Fruit fly (Drosophila melanogaster) whole organism, embryonic: ENCODE results near the gene NELF-B.

Experiments used
- Ada2b ChIP-seq: fragments of 200-800 bp; sonication (Bioruptor generic); IDR thresholded peaks from 2 replicates; pipeline ENCODE4 v1.3.6; 2022; ENCODE audit warnings: missing biosample characterization, missing genetic modification characterization
- Awh ChIP-seq: fragments of 200-800 bp; sonication (Bioruptor generic); IDR thresholded peaks from 2 replicates; pipeline ENCODE4, ENCODE4 v1.3.6; 2022; ENCODE audit warnings: missing biosample characterization, missing genetic modification characterization
- CG10267 ChIP-seq: fragments of 200-800 bp; sonication (Bioruptor generic); optimal IDR thresholded peaks from 2 replicates; lab custom pipeline; 2018; ENCODE audit warnings: missing biosample characterization, mild to moderate bottlenecking, missing genetic modification characterization, moderate library complexity
- CG11456 ChIP-seq: fragments of 200-800 bp; sonication (Bioruptor generic); IDR thresholded peaks from 3 replicates; pipeline ENCODE4 v1.3.6; 2022; ENCODE audit warnings: missing biosample characterization, missing genetic modification characterization
- CG11504 ChIP-seq: fragments of 200-800 bp; sonication (Bioruptor generic); optimal IDR thresholded peaks from 3 replicates; lab custom pipeline; 2019; ENCODE audit warnings: missing biosample characterization, mild to moderate bottlenecking, missing genetic modification characterization, moderate library complexity
- CG11723 ChIP-seq: fragments of 200-800 bp; sonication (Bioruptor generic); optimal IDR thresholded peaks from 2 replicates; lab custom pipeline; 2017; ENCODE audit warnings: missing biosample characterization, mild to moderate bottlenecking, missing genetic modification characterization
- CG12104 ChIP-seq: fragments of 200-800 bp; sonication (Bioruptor generic); optimal IDR thresholded peaks from 3 replicates; lab custom pipeline; 2016; ENCODE audit warnings: missing biosample characterization, missing genetic modification characterization
- CG13624 ChIP-seq: fragments of 200-800 bp; sonication (Bioruptor generic); optimal IDR thresholded peaks from 2 replicates; lab custom pipeline; 2016; ENCODE audit warnings: missing biosample characterization, missing genetic modification characterization
- CG1529 ChIP-seq: fragments of 200-800 bp; sonication (Bioruptor generic); optimal IDR thresholded peaks from 3 replicates; lab custom pipeline; 2018; ENCODE audit warnings: missing biosample characterization, missing genetic modification characterization
- CG17912 ChIP-seq: fragments of 200-800 bp; sonication (Bioruptor generic); optimal IDR thresholded peaks from 2 replicates; lab custom pipeline; 2018; ENCODE audit warnings: missing biosample characterization, mild to moderate bottlenecking, missing genetic modification characterization
- CG1792 ChIP-seq: fragments of 200-800 bp; sonication (Bioruptor generic); optimal IDR thresholded peaks from 2 replicates; lab custom pipeline; 2016; ENCODE audit warnings: missing biosample characterization, missing genetic modification characterization
- CG1832 ChIP-seq: fragments of 200-800 bp; sonication (Bioruptor generic); optimal IDR thresholded peaks from 2 replicates; lab custom pipeline; 2017; ENCODE audit warnings: missing biosample characterization, mild to moderate bottlenecking, missing genetic modification characterization, inconsistent platforms
- CG18599 ChIP-seq: fragments of 200-800 bp; sonication (Bioruptor generic); optimal IDR thresholded peaks from 3 replicates; lab custom pipeline; 2017; ENCODE audit warnings: missing biosample characterization, missing genetic modification characterization, mild to moderate bottlenecking, moderate library complexity, missing genetic modification reagents
- CG34376 ChIP-seq: fragments of 200-800 bp; sonication (Bioruptor generic); optimal IDR thresholded peaks from 2 replicates; lab custom pipeline; 2018; ENCODE audit warnings: missing biosample characterization, mild to moderate bottlenecking, missing genetic modification characterization
- CG3847 ChIP-seq: fragments of 200-800 bp; sonication (Bioruptor generic); IDR thresholded peaks from 2 replicates; pipeline ENCODE4 v1.3.6; 2022; ENCODE audit warnings: missing biosample characterization, missing genetic modification characterization
- CG7271 ChIP-seq: fragments of 200-800 bp; sonication (Bioruptor generic); optimal IDR thresholded peaks from 2 replicates; lab custom pipeline; 2018; ENCODE audit warnings: missing biosample characterization, mild to moderate bottlenecking, missing genetic modification characterization, moderate library complexity
- CG7357 ChIP-seq: fragments of 200-800 bp; sonication (Bioruptor generic); IDR thresholded peaks from 3 replicates; pipeline ENCODE4 v1.3.6; 2022; ENCODE audit warnings: missing biosample characterization, missing genetic modification characterization
- CG7839 ChIP-seq: fragments of 200-800 bp; sonication (Bioruptor generic); optimal IDR thresholded peaks from 3 replicates; lab custom pipeline; 2018; ENCODE audit warnings: missing biosample characterization, mild to moderate bottlenecking, missing genetic modification characterization, moderate library complexity
- CG8089 ChIP-seq: fragments of 200-800 bp; sonication (Bioruptor generic); optimal IDR thresholded peaks from 3 replicates; lab custom pipeline; 2016; ENCODE audit warnings: missing biosample characterization, missing genetic modification characterization
- CG8924 ChIP-seq: fragments of 200-800 bp; optimal IDR thresholded peaks from 3 replicates; lab custom pipeline; 2019; ENCODE audit warnings: missing biosample characterization, mild to moderate bottlenecking, missing genetic modification characterization, moderate library complexity
- CG8944 ChIP-seq: fragments of 200-800 bp; sonication (Bioruptor generic); optimal IDR thresholded peaks from 3 replicates; lab custom pipeline; 2016; ENCODE audit warnings: missing biosample characterization, missing genetic modification characterization
- CG9609 ChIP-seq: fragments of 200-800 bp; sonication (Bioruptor generic); optimal IDR thresholded peaks from 3 replicates; lab custom pipeline; 2016; ENCODE audit warnings: missing biosample characterization, missing genetic modification characterization
- CG9817 ChIP-seq: fragments of 200-800 bp; sonication (Bioruptor generic); optimal IDR thresholded peaks from 2 replicates; lab custom pipeline; 2018; ENCODE audit warnings: missing biosample characterization, mild to moderate bottlenecking, missing genetic modification characterization, moderate library complexity
- CrebB ChIP-seq: fragments of 200-800 bp; sonication (Bioruptor generic); optimal IDR thresholded peaks from 3 replicates; lab custom pipeline; 2018; ENCODE audit warnings: missing biosample characterization, mild to moderate bottlenecking, missing genetic modification characterization
- Dfd ChIP-seq, 2 experiments: fragments of >200 bp; optimal IDR thresholded peaks; 2 replicates each; lab custom pipeline; 2017; ENCODE audit warnings: missing biosample characterization in 2 of 2, missing genetic modification characterization in 2 of 2
- E2f1 ChIP-seq: fragments of 200-800 bp; sonication (Bioruptor generic); IDR thresholded peaks from 2 replicates; pipeline ENCODE4 v1.3.6; 2022; ENCODE audit warnings: missing biosample characterization, missing genetic modification characterization
- HLH4C ChIP-seq: fragments of 200-800 bp; sonication (Bioruptor generic); IDR thresholded peaks from 3 replicates; pipeline ENCODE4 v1.3.6; 2022; ENCODE audit warnings: missing biosample characterization, missing genetic modification characterization; ENCODE audit not compliant: partially characterized antibody
- Lim3 ChIP-seq: fragments of 200-800 bp; sonication (Bioruptor generic); IDR thresholded peaks from 2 replicates; pipeline ENCODE4 v1.3.6; 2022; ENCODE audit warnings: missing biosample characterization, missing genetic modification characterization
- Myb ChIP-seq: fragments of 200-800 bp; sonication (Bioruptor generic); optimal IDR thresholded peaks from 2 replicates; lab custom pipeline; 2016; ENCODE audit warnings: missing biosample characterization, missing genetic modification characterization
- PHDP ChIP-seq: fragments of 200-800 bp; sonication (Bioruptor generic); optimal IDR thresholded peaks from 3 replicates; lab custom pipeline; 2018; ENCODE audit warnings: missing biosample characterization, mild to moderate bottlenecking, missing genetic modification characterization, moderate library complexity
- cas ChIP-seq: fragments of 200-800 bp; sonication (Bioruptor generic); IDR thresholded peaks from 2 replicates; pipeline ENCODE4 v1.3.6; 2022; ENCODE audit warnings: missing biosample characterization, missing genetic modification characterization
- chinmo ChIP-seq: fragments of 200-800 bp; sonication (Bioruptor generic); IDR thresholded peaks from 4 replicates; pipeline ENCODE4 v1.3.6; 2022; ENCODE audit warnings: missing biosample characterization, missing genetic modification characterization; ENCODE audit not compliant: partially characterized antibody
- ci ChIP-seq: fragments of 200-800 bp; sonication (Bioruptor generic); IDR thresholded peaks from 3 replicates; pipeline ENCODE4 v1.3.6; 2022; ENCODE audit warnings: missing biosample characterization, missing genetic modification characterization
- cwo ChIP-seq: fragments of 200-800 bp; sonication (Bioruptor generic); optimal IDR thresholded peaks from 3 replicates; lab custom pipeline; 2017; ENCODE audit warnings: missing biosample characterization, missing genetic modification characterization, mild to moderate bottlenecking, moderate library complexity, missing genetic modification reagents
- da ChIP-seq: fragments of 200-800 bp; sonication (Bioruptor generic); optimal IDR thresholded peaks from 2 replicates; lab custom pipeline; 2016; ENCODE audit warnings: missing biosample characterization, missing genetic modification characterization
- dimm ChIP-seq: fragments of 200-800 bp; sonication (Bioruptor generic); IDR thresholded peaks from 2 replicates; pipeline ENCODE4 v1.3.6; 2022; ENCODE audit warnings: missing biosample characterization, missing genetic modification characterization
- en ChIP-seq: fragments of 200-800 bp; sonication (Bioruptor generic); optimal IDR thresholded peaks from 2 replicates; lab custom pipeline; 2016; ENCODE audit warnings: missing biosample characterization, missing genetic modification characterization
- ewg ChIP-seq: fragments of 200-800 bp; sonication (Bioruptor generic); optimal IDR thresholded peaks from 3 replicates; lab custom pipeline; 2017; ENCODE audit warnings: mild to moderate bottlenecking, missing biosample characterization, missing genetic modification reagents, missing genetic modification characterization
- ham ChIP-seq: fragments of 200-800 bp; sonication (Bioruptor generic); IDR thresholded peaks from 2 replicates; pipeline ENCODE4 v1.3.6; 2022; ENCODE audit warnings: missing biosample characterization, missing genetic modification characterization
- lmd ChIP-seq: fragments of 200-800 bp; sonication (Bioruptor generic); IDR thresholded peaks from 2 replicates; pipeline ENCODE4 v1.3.6; 2022; ENCODE audit warnings: missing biosample characterization, missing genetic modification characterization
- oc ChIP-seq: fragments of 200-800 bp; sonication (Bioruptor generic); optimal IDR thresholded peaks from 2 replicates; lab custom pipeline; 2018; ENCODE audit warnings: missing biosample characterization, mild to moderate bottlenecking, missing genetic modification characterization, moderate library complexity
- row ChIP-seq: fragments of 200-800 bp; sonication (Bioruptor generic); IDR thresholded peaks from 3 replicates; pipeline ENCODE4 v1.3.6; 2022; ENCODE audit warnings: missing biosample characterization, missing genetic modification characterization
- sna ChIP-seq: fragments of 200-800 bp; sonication (Bioruptor generic); IDR thresholded peaks from 2 replicates; pipeline ENCODE4 v1.3.6; 2022; ENCODE audit warnings: missing biosample characterization, missing genetic modification characterization; ENCODE audit not compliant: partially characterized antibody
- sob ChIP-seq: fragments of 200-800 bp; sonication (Bioruptor generic); IDR thresholded peaks from 2 replicates; pipeline ENCODE4 v1.3.6; 2022; ENCODE audit warnings: missing biosample characterization, missing genetic modification characterization
- stc ChIP-seq: fragments of 200-800 bp; sonication (Bioruptor generic); IDR thresholded peaks from 2 replicates; pipeline ENCODE4 v1.3.6; 2022; ENCODE audit warnings: missing biosample characterization, missing genetic modification characterization
- stwl ChIP-seq: fragments of 200-800 bp; sonication (Bioruptor generic); optimal IDR thresholded peaks from 3 replicates; lab custom pipeline; 2018; ENCODE audit warnings: missing biosample characterization, mild to moderate bottlenecking, missing genetic modification characterization, moderate library complexity
- vvl ChIP-seq: fragments of 200-800 bp; sonication (Bioruptor generic); IDR thresholded peaks from 2 replicates; pipeline ENCODE4 v1.3.6; 2022; ENCODE audit warnings: missing biosample characterization, missing genetic modification characterization
- zfh2 ChIP-seq: fragments of 200-800 bp; sonication (Bioruptor generic); optimal IDR thresholded peaks from 2 replicates; lab custom pipeline; 2016; ENCODE audit warnings: missing biosample characterization, missing genetic modification characterization

NELF-B gene

DNA sequence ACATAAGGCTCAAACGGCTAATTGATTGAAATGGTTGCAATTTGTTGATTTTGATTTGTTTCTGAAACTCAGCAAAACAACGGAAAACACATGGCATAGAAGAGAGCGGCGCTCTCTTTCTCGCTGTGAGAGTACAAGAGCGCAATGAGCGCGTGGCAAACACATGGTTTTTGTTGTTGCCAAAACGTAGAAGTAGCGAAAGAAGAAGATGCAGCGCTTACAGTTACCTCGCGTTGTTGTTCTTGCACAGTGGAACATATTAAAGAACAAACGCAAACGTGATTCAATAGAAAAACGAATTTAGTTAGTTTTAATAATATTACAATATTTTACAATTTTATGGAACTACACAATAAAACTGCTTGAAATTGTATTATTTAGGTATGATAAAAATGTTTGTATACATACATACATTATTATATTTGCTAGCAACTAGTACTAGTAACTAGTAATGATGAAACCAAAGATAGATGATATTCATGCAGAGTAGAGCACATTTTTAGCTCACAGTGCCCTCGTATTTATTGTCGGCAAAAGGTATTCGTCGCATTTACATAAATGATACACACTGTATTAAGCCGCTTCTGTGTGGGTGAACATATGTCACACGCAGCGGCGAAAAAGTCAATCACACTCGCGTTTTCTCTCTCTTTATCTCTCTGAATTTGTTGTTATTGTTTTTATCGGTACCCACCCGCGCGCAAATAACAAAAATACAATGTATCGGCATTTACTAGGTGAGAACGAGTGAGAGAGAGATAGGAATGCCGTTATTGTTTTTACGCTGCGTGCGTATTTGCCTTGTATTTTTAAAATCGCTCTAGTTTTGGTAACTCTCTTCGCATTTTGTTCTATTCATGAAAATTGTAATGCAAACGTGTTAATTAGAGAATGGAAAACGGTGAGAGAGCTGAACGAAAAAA, 22.7 kb downstream of the NELF-B start (continued):
- TF ChIP-seq stwl (tag; lab: Kevin White, UChicago) (peak; percentile 36), CG8944 (GFP tag; lab: Kevin White, UChicago) (peak; percentile 71), Ada2b (GFP tag; lab: Robert Waterston, UW) (peak; percentile 82), ham (GFP tag; lab: Robert Waterston, UW) (peak; percentile 66; the same call in 1 of the 2 replicates), CG9817 (tag; lab: Kevin White, UChicago) (peak; percentile 88), CG11504 (peak; percentile 95), CG11456 (GFP tag; lab: Robert Waterston, UW) (peak; percentile 71; the same call in 2 of the 3 replicates), cwo (peak; percentile 94), CG7271 (tag; lab: Kevin White, UChicago) (peak; percentile 49), CG13624 (peak; percentile 75), Awh (GFP tag; lab: Robert Waterston, UW) (peak; percentile 83), PHDP (tag; lab: Kevin White, UChicago) (peak; percentile 95), en (GFP tag; lab: Kevin White, UChicago) (no peak), CG7839 (tag; lab: Kevin White, UChicago) (peak; percentile 97), CG8924 (tag; lab: Kevin White, UChicago) (peak; percentile 97), CG12104 (GFP tag; lab: Kevin White, UChicago) (peak; percentile 93), ewg (GFP tag; lab: Kevin White, UChicago) (peak; percentile 89), ci (GFP tag; lab: Robert Waterston, UW) (peak; percentile 74), vvl (peak; percentile 88), Lim3 (0 out of 2 replicates have a peak, but pooled peaks have one; percentile 51), CG1529 (peak; percentile 88), CG17912 (GFP tag; lab: Kevin White, UChicago) (peak; percentile 8), CG11723 (GFP tag; lab: Kevin White, UChicago) (peak; percentile 90), CG1832 (GFP tag; lab: Kevin White, UChicago) (no peak), HLH4C (GFP tag; lab: Robert Waterston, UW) (no peak), E2f1 (GFP tag; lab: Robert Waterston, UW) (peak; percentile 85), CG3847 (GFP tag; lab: Robert Waterston, UW) (peak; percentile 87), sna (GFP tag; lab: Robert Waterston, UW) (no peak), CG8089 (GFP tag; lab: Kevin White, UChicago) (peak; percentile 69), sob (peak; percentile 85), CG18599 (GFP tag; lab: Kevin White, UChicago) (peak; percentile 97), chinmo (GFP tag; lab: Robert Waterston, UW) (peak; percentile 69; the same call in 2 of the 4 replicates), da (GFP tag; lab: Kevin White, UChicago) (peak; percentile 36), CG1792 (GFP tag; lab: Kevin White, UChicago) (peak; percentile 54), CG9609 (GFP tag; lab: Kevin White, UChicago) (peak; percentile 80), cas (GFP tag; lab: Robert Waterston, UW) (0 out of 2 replicates have a peak, but pooled peaks have one; percentile 61), dimm (no peak), row (GFP tag; lab: Robert Waterston, UW) (peak; percentile 88), oc (tag; lab: Kevin White, UChicago) (peak; percentile 77), CG34376 (peak; percentile 85), CG10267 (peak; percentile 89), Myb (peak; percentile 52), lmd (GFP tag; lab: Robert Waterston, UW) (peak; percentile 90), stc (peak; percentile 85), Dfd (GFP tag; optimal IDR thresholded peaks at IDR 0.05; lab: Kevin White, UChicago) (no peak), zfh2 (peak; percentile 84), CG7357 (GFP tag; lab: Robert Waterston, UW) (peak; percentile 82), CrebB (tag; lab: Kevin White, UChicago) (peak; percentile 89)
